Worm (Caenorhabditis elegans) whole organism, L1 larva: ENCODE data around the gene dhhc-10.
A peak's percentile ranks its signal among the peaks of the same experiment; 100 is the strongest.

Experiments used
- C34B4.2 ChIP-seq: sonication (generic microtip); optimal IDR thresholded peaks from 2 replicates; lab custom pipeline; 2017; ENCODE audit warnings: mild to moderate bottlenecking, missing genetic modification characterization, missing compliant biosample characterization
- Y116A8C.19 ChIP-seq: sonication (generic microtip); optimal IDR thresholded peaks from 2 replicates; lab custom pipeline; 2016; ENCODE audit warnings: missing compliant biosample characterization, missing genetic modification characterization, borderline replicate concordance
- aha-1 ChIP-seq: fragments of 150-350 bp; optimal IDR thresholded peaks from 2 replicates; lab custom pipeline; 2014; ENCODE audit warnings: missing biosample characterization, missing genetic modification characterization
- alr-1 ChIP-seq: fragments of 200-800 bp; sonication (Bioruptor generic); optimal IDR thresholded peaks from 2 replicates; lab custom pipeline; 2018; ENCODE audit warnings: borderline replicate concordance, mild to moderate bottlenecking, missing genetic modification characterization, missing compliant biosample characterization
- ama-1 ChIP-seq: fragments of 150-350 bp; optimal IDR thresholded peaks from 2 replicates; lab custom pipeline; 2014
- blmp-1 ChIP-seq: fragments of 150-350 bp; optimal IDR thresholded peaks from 2 replicates; lab custom pipeline; 2014; ENCODE audit warnings: missing biosample characterization, missing genetic modification characterization
- ceh-63 ChIP-seq: fragments of 200-800 bp; sonication (Bioruptor generic); optimal IDR thresholded peaks from 2 replicates; lab custom pipeline; 2018; ENCODE audit warnings: mild to moderate bottlenecking, missing genetic modification characterization, missing compliant biosample characterization
- ceh-8 ChIP-seq: fragments of 200-800 bp; sonication (Bioruptor generic); optimal IDR thresholded peaks from 2 replicates; lab custom pipeline; 2018; ENCODE audit warnings: mild to moderate bottlenecking, missing genetic modification characterization, moderate library complexity, missing compliant biosample characterization
- ceh-88 ChIP-seq: fragments of 200-800 bp; sonication (Bioruptor generic); IDR thresholded peaks from 2 replicates; pipeline ENCODE4 v1.3.6; 2022; ENCODE audit warnings: missing genetic modification characterization, missing compliant biosample characterization
- ceh-90 ChIP-seq: sonication (generic microtip); optimal IDR thresholded peaks from 2 replicates; lab custom pipeline; 2016; ENCODE audit warnings: missing genetic modification characterization, missing compliant biosample characterization
- ces-1 ChIP-seq: fragments of 150-350 bp; optimal IDR thresholded peaks from 2 replicates; lab custom pipeline; 2014; ENCODE audit warnings: missing biosample characterization, missing genetic modification reagents, missing genetic modification characterization
- dsc-1 ChIP-seq: sonication (generic microtip); optimal IDR thresholded peaks from 2 replicates; lab custom pipeline; 2016; ENCODE audit warnings: mild to moderate bottlenecking, missing genetic modification characterization, missing compliant biosample characterization
- efl-1 ChIP-seq, 4 experiments: fragments of 150-350 bp; optimal IDR thresholded peaks in 3 of 4; peaks in 1 of 4; 1 replicate in 1 of 4; 2 replicates in 3 of 4; lab custom pipeline; 2014; ENCODE audit warnings: missing biosample characterization in 2 of 4, missing genetic modification characterization in 2 of 4, missing genetic modification reagents in 2 of 4
- efl-3 ChIP-seq: fragments of 200-800 bp; sonication (Bioruptor generic); optimal IDR thresholded peaks from 2 replicates; lab custom pipeline; 2018; ENCODE audit warnings: mild to moderate bottlenecking, missing genetic modification characterization, missing compliant biosample characterization
- egl-27 ChIP-seq, 2 experiments: fragments of 150-350 bp in 1 of 2; sonication (generic microtip); optimal IDR thresholded peaks; 3 replicates each; lab custom pipeline; 2017 to 2018; ENCODE audit warnings: missing biosample characterization in 2 of 2, missing genetic modification characterization in 2 of 2, missing genetic modification reagents in 2 of 2
- elt-2 ChIP-seq: sonication (generic microtip); optimal IDR thresholded peaks from 2 replicates; lab custom pipeline; 2016; ENCODE audit warnings: missing genetic modification characterization, mild to moderate bottlenecking, inconsistent platforms, missing compliant biosample characterization, missing genetic modification reagents
- elt-3 ChIP-seq, 6 experiments: fragments of 150-350 bp in 1 of 6; sonication (generic microtip); optimal IDR thresholded peaks; 2 replicates each; lab custom pipeline; 2017 to 2018; ENCODE audit warnings: missing biosample characterization in 6 of 6, missing genetic modification characterization in 6 of 6, inconsistent platforms in 1 of 6
- ets-5 ChIP-seq: fragments of 200-800 bp; sonication (Bioruptor generic); IDR thresholded peaks from 2 replicates; pipeline ENCODE4 v1.3.6; 2022; ENCODE audit warnings: missing genetic modification characterization, missing compliant biosample characterization
- fkh-10 ChIP-seq: sonication (generic microtip); optimal IDR thresholded peaks from 2 replicates; lab custom pipeline; 2017; ENCODE audit warnings: missing biosample characterization, missing genetic modification reagents, missing genetic modification characterization
- fkh-8 ChIP-seq: sonication (generic microtip); optimal IDR thresholded peaks from 2 replicates; lab custom pipeline; 2016; ENCODE audit warnings: mild to moderate bottlenecking, missing genetic modification characterization, missing compliant biosample characterization
- grh-1 ChIP-seq: fragments of 200-800 bp; sonication (Bioruptor generic); IDR thresholded peaks from 2 replicates; pipeline ENCODE4 v1.3.6; 2022; ENCODE audit warnings: missing genetic modification reagents, missing genetic modification characterization, missing compliant biosample characterization
- hlh-17 ChIP-seq: fragments of 200-800 bp; sonication (Bioruptor generic); optimal IDR thresholded peaks from 2 replicates; lab custom pipeline; 2018; ENCODE audit warnings: missing genetic modification characterization, mild to moderate bottlenecking, missing compliant biosample characterization, moderate library complexity, borderline replicate concordance
- hpl-2 ChIP-seq: fragments of 150-350 bp; optimal IDR thresholded peaks from 2 replicates; lab custom pipeline; 2014; ENCODE audit warnings: missing biosample characterization, missing genetic modification reagents, missing genetic modification characterization
- isw-1 ChIP-seq: fragments of 200-800 bp; sonication (Bioruptor generic); IDR thresholded peaks from 2 replicates; pipeline ENCODE4 v1.3.6; 2022; ENCODE audit warnings: missing genetic modification characterization, missing compliant biosample characterization
- lin-13 ChIP-seq: fragments of 150-350 bp; optimal IDR thresholded peaks from 2 replicates; lab custom pipeline; 2014; ENCODE audit warnings: missing biosample characterization, missing genetic modification reagents, missing genetic modification characterization
- lin-14 ChIP-seq: fragments of 200-800 bp; sonication (Bioruptor generic); optimal IDR thresholded peaks from 2 replicates; lab custom pipeline; 2018; ENCODE audit warnings: mild to moderate bottlenecking, missing genetic modification characterization, moderate library complexity, missing compliant biosample characterization
- lin-15B ChIP-seq: fragments of 150-350 bp; sonication (generic microtip); optimal IDR thresholded peaks from 3 replicates; lab custom pipeline; 2014; ENCODE audit warnings: missing biosample characterization, missing genetic modification characterization
- lin-35 ChIP-seq, 2 experiments: fragments of 150-350 bp; optimal IDR thresholded peaks; 2 replicates each; lab custom pipeline; 2014; ENCODE audit warnings: missing biosample characterization in 2 of 2, missing genetic modification characterization in 2 of 2, missing genetic modification reagents in 2 of 2
- lsy-2 ChIP-seq, 2 experiments: fragments of 150-350 bp; optimal IDR thresholded peaks; 2 replicates each; lab custom pipeline; 2014; ENCODE audit warnings: missing biosample characterization in 2 of 2, missing genetic modification characterization in 2 of 2
- mdl-1 ChIP-seq, 2 experiments: fragments of 150-350 bp; optimal IDR thresholded peaks; 2 replicates each; lab custom pipeline; 2014 to 2017; ENCODE audit warnings: missing biosample characterization in 2 of 2, missing genetic modification characterization in 2 of 2, inconsistent platforms in 1 of 2
- mef-2 ChIP-seq: fragments of 150-350 bp; optimal IDR thresholded peaks from 2 replicates; lab custom pipeline; 2014; ENCODE audit warnings: missing biosample characterization, missing genetic modification characterization
- mep-1 ChIP-seq: fragments of 150-350 bp; optimal IDR thresholded peaks from 2 replicates; lab custom pipeline; 2014; ENCODE audit warnings: missing biosample characterization, missing genetic modification characterization
- nhr-11 ChIP-seq: fragments of 150-350 bp; optimal IDR thresholded peaks from 2 replicates; lab custom pipeline; 2014; ENCODE audit warnings: missing biosample characterization, missing genetic modification characterization
- nhr-19 ChIP-seq: fragments of 200-800 bp; sonication (Bioruptor generic); conservative IDR thresholded peaks from 2 replicates; pipeline ENCODE4 v1.3.6; 2022; ENCODE audit warnings: missing genetic modification characterization, missing compliant biosample characterization
- nhr-20 ChIP-seq: sonication (generic microtip); optimal IDR thresholded peaks from 2 replicates; lab custom pipeline; 2016; ENCODE audit warnings: mild to moderate bottlenecking, missing genetic modification characterization, missing compliant biosample characterization
- nhr-237 ChIP-seq: fragments of 150-350 bp; optimal IDR thresholded peaks from 2 replicates; lab custom pipeline; 2014; ENCODE audit warnings: missing biosample characterization, missing genetic modification characterization
- nhr-28 ChIP-seq: fragments of 150-350 bp; optimal IDR thresholded peaks from 2 replicates; lab custom pipeline; 2014; ENCODE audit warnings: missing biosample characterization, missing genetic modification characterization
- nhr-47 ChIP-seq: sonication (generic microtip); optimal IDR thresholded peaks from 2 replicates; lab custom pipeline; 2016; ENCODE audit warnings: mild to moderate bottlenecking, missing genetic modification characterization, moderate library complexity, missing compliant biosample characterization
- nhr-85 ChIP-seq: sonication (generic microtip); peaks from one replicate; lab custom pipeline; 2016; ENCODE audit warnings: missing genetic modification characterization, inconsistent platforms, missing compliant biosample characterization
- pqm-1 ChIP-seq: sonication (generic microtip); optimal IDR thresholded peaks from 3 replicates; lab custom pipeline; 2017; ENCODE audit warnings: missing biosample characterization, missing genetic modification characterization
- rnt-1 ChIP-seq: sonication (generic microtip); optimal IDR thresholded peaks from 2 replicates; lab custom pipeline; 2016; ENCODE audit warnings: mild to moderate bottlenecking, missing genetic modification characterization, moderate library complexity, missing compliant biosample characterization
- snu-23 ChIP-seq: sonication (generic microtip); optimal IDR thresholded peaks from 2 replicates; lab custom pipeline; 2016; ENCODE audit warnings: missing genetic modification characterization, missing compliant biosample characterization
- sptf-1 ChIP-seq: fragments of 150-350 bp; optimal IDR thresholded peaks from 2 replicates; lab custom pipeline; 2014; ENCODE audit warnings: missing biosample characterization, missing genetic modification characterization
- sup-37 ChIP-seq: fragments of 200-800 bp; sonication (Bioruptor generic); optimal IDR thresholded peaks from 2 replicates; lab custom pipeline; 2018; ENCODE audit warnings: mild to moderate bottlenecking, missing genetic modification characterization, missing compliant biosample characterization
- swsn-7 ChIP-seq: sonication (generic microtip); optimal IDR thresholded peaks from 2 replicates; lab custom pipeline; 2016; ENCODE audit warnings: missing genetic modification characterization, missing compliant biosample characterization
- tbx-2 ChIP-seq: sonication (generic microtip); optimal IDR thresholded peaks from 2 replicates; lab custom pipeline; 2016; ENCODE audit warnings: missing genetic modification characterization, missing compliant biosample characterization
- tlp-1 ChIP-seq: fragments of 150-350 bp; optimal IDR thresholded peaks from 2 replicates; lab custom pipeline; 2014; ENCODE audit warnings: missing biosample characterization, missing genetic modification characterization
- unc-30 ChIP-seq: sonication (generic microtip); optimal IDR thresholded peaks from 2 replicates; lab custom pipeline; 2017; ENCODE audit warnings: missing biosample characterization, missing genetic modification characterization
- unc-86 ChIP-seq: sonication (generic microtip); optimal IDR thresholded peaks from 2 replicates; lab custom pipeline; 2016; ENCODE audit warnings: missing genetic modification characterization, missing compliant biosample characterization
- unc-98 ChIP-seq: fragments of 200-800 bp; sonication (Bioruptor generic); IDR thresholded peaks from 2 replicates; pipeline ENCODE4 v1.3.6; 2022; ENCODE audit warnings: missing genetic modification characterization, missing compliant biosample characterization
- xbp-1 ChIP-seq: sonication (generic microtip); optimal IDR thresholded peaks from 2 replicates; lab custom pipeline; 2016; ENCODE audit warnings: missing genetic modification characterization, missing compliant biosample characterization
- ztf-4 ChIP-seq: fragments of 150-350 bp; optimal IDR thresholded peaks from 2 replicates; lab custom pipeline; 2014; ENCODE audit warnings: missing biosample characterization, missing genetic modification characterization

dhhc-10 gene

ce11 chrX:4711698-4712329 lies 4.8 kb downstream of the dhhc-10 start, which contains the start of the genes dnj-14 and glit-1 (continued):
- no peak for TF ChIP-seq Y116A8C.19 (tag; lab: Kevin White, UChicago)
- peak; percentile 83 for TF ChIP-seq dsc-1
- TF ChIP-seq efl-3 (GFP tag; lab: Kevin White, UChicago) = no peak
- peak; percentile 62; the same call in 1 of the 2 replicates for TF ChIP-seq ceh-88 (GFP tag; lab: Robert Waterston, UW)
- peak; percentile 84 to 90 for TF ChIP-seq lin-35 (GFP tag; optimal IDR thresholded peaks at IDR 0.05; lab: Kevin White, UChicago)
- no peak for TF ChIP-seq ceh-90 (tag; lab: Kevin White, UChicago)
- peak in 3 of 6 experiments; percentile 52 to 86 (median 66) for TF ChIP-seq elt-3 (tag; optimal IDR thresholded peaks at IDR 0.05; lab: Kevin White, UChicago)
- TF ChIP-seq aha-1 (tag; lab: Kevin White, UChicago) = peak; percentile 19
- peak; percentile 87 for TF ChIP-seq nhr-47 (tag; lab: Kevin White, UChicago)
- peak; percentile 79 for TF ChIP-seq blmp-1 (tag; lab: Kevin White, UChicago)
- TF ChIP-seq pqm-1 (tag; lab: Kevin White, UChicago) = no peak
- peak; percentile 72 for TF ChIP-seq hpl-2
- peak; percentile 88 for TF ChIP-seq fkh-8 (tag; lab: Kevin White, UChicago)
- TF ChIP-seq egl-27 (tag; optimal IDR thresholded peaks at IDR 0.05; lab: Kevin White, UChicago) = peak in 1 of 2 experiments; percentile 4
- TF ChIP-seq unc-30 (tag; lab: Kevin White, UChicago) = no peak
- TF ChIP-seq ets-5 (GFP tag; lab: Robert Waterston, UW) = no peak
- TF ChIP-seq fkh-10 = peak; percentile 62
- TF ChIP-seq nhr-20 (tag; lab: Kevin White, UChicago) = peak; percentile 91
- TF ChIP-seq grh-1 (GFP tag; lab: Robert Waterston, UW) = peak; percentile 73
- TF ChIP-seq ztf-4 (tag; lab: Kevin White, UChicago) = peak; percentile 66
- peak; percentile 98 to 99 for TF ChIP-seq lsy-2 (tag; optimal IDR thresholded peaks at IDR 0.05; lab: Kevin White, UChicago)
- peak; percentile 39 for TF ChIP-seq nhr-237 (tag; lab: Kevin White, UChicago)
- TF ChIP-seq ceh-63 = no peak
- no peak for TF ChIP-seq ama-1
- TF ChIP-seq mef-2 (tag; lab: Kevin White, UChicago) = peak; percentile 31
- peak; percentile 6 for TF ChIP-seq nhr-11
- TF ChIP-seq C34B4.2 (tag; lab: Kevin White, UChicago) = no peak
- peak; percentile 89 for TF ChIP-seq swsn-7 (tag; lab: Kevin White, UChicago)
- peak; percentile 87 for TF ChIP-seq nhr-19
- TF ChIP-seq elt-2 (tag; lab: Kevin White, UChicago) = peak; percentile 76
- TF ChIP-seq unc-86 (tag; lab: Kevin White, UChicago) = peak; percentile 74
- no peak for TF ChIP-seq ces-1
- TF ChIP-seq snu-23 (GFP tag; lab: Kevin White, UChicago) = peak; percentile 95
- peak in 1 of 2 experiments; percentile 88 for TF ChIP-seq mdl-1 (tag; optimal IDR thresholded peaks at IDR 0.05; lab: Kevin White, UChicago)
- peak; percentile 9 for TF ChIP-seq ceh-8
- peak; percentile 89 for TF ChIP-seq rnt-1
- TF ChIP-seq lin-15B = peak; percentile 92
- no peak for TF ChIP-seq tlp-1
- TF ChIP-seq sup-37 (GFP tag; lab: Kevin White, UChicago) = peak; percentile 26
- TF ChIP-seq xbp-1 (tag; lab: Kevin White, UChicago) = peak; percentile 95
- TF ChIP-seq alr-1 (tag; lab: Kevin White, UChicago) = no peak
- no peak for TF ChIP-seq nhr-28
- peak; percentile 94 for TF ChIP-seq lin-14
- peak; percentile 76 to 86 for TF ChIP-seq efl-1 (optimal IDR thresholded peaks at IDR 0.05; lab: Kevin White, UChicago)
- TF ChIP-seq efl-1 (GFP tag; optimal IDR thresholded peaks at IDR 0.05 in 1 of 2; lab: Kevin White, UChicago) = peak; percentile 59 to 96
- peak; percentile 86 for TF ChIP-seq isw-1
- peak; percentile 93 for TF ChIP-seq nhr-85 (tag; lab: Kevin White, UChicago)
- TF ChIP-seq hlh-17 (GFP tag; lab: Kevin White, UChicago) = no peak
- TF ChIP-seq unc-98 (GFP tag; lab: Robert Waterston, UW) = no peak; the same call in 1 of the 2 replicates
- TF ChIP-seq sptf-1 (tag; lab: Kevin White, UChicago) = no peak
- peak; percentile 91 for TF ChIP-seq mep-1
- TF ChIP-seq lin-13 (GFP tag; lab: Kevin White, UChicago) = peak; percentile 80
- peak; percentile 90 for TF ChIP-seq tbx-2 (tag; lab: Kevin White, UChicago)
